Worm (Caenorhabditis elegans): Measurements from ENCODE around the gene srg-2.

- TF ChIP-seq lin-11 (tag; optimal IDR thresholded peaks at IDR 0.05), result no peak
- no peak for TF ChIP-seq K09A11.1 (tag; optimal IDR thresholded peaks at IDR 0.05; ENCODE audit: insufficient read depth)
- no peak for TF ChIP-seq dmd-4 (tag; optimal IDR thresholded peaks at IDR 0.05; ENCODE audit: borderline replicate concordance)
- no peak for TF ChIP-seq che-1 (tag; optimal IDR thresholded peaks at IDR 0.05)
- TF ChIP-seq ceh-9 (tag; optimal IDR thresholded peaks at IDR 0.05), result no peak
- no peak for TF ChIP-seq ceh-34 (tag; optimal IDR thresholded peaks at IDR 0.05)
- no peak for TF ChIP-seq unc-86 (tag; optimal IDR thresholded peaks at IDR 0.05)
Measured at ce11 chrIII:6303114-6303647, 43.2 kb upstream of the srg-2 start, which contains the start of gene F47D12.9.
